Fruit fly (Drosophila melanogaster) whole organism, embryonic: ENCODE measurements around the gene arx.

ENCODE experiments used
- CG6689 ChIP-seq: fragments of 200-800 bp; sonication (Bioruptor generic); IDR thresholded peaks from 2 replicates; pipeline ENCODE4 v1.3.6; 2022; ENCODE audit warnings: missing biosample characterization, missing genetic modification characterization
- CG6854 ChIP-seq: fragments of 200-800 bp; sonication (Bioruptor generic); optimal IDR thresholded peaks from 3 replicates; lab custom pipeline; 2017; ENCODE audit warnings: missing biosample characterization, mild to moderate bottlenecking, missing genetic modification characterization
- CG9609 ChIP-seq: fragments of 200-800 bp; sonication (Bioruptor generic); optimal IDR thresholded peaks from 3 replicates; lab custom pipeline; 2016; ENCODE audit warnings: missing biosample characterization, missing genetic modification characterization
- Dbx ChIP-seq: fragments of 200-800 bp; sonication (Bioruptor generic); IDR thresholded peaks from 3 replicates; pipeline ENCODE4 v1.3.6; 2022; ENCODE audit warnings: missing biosample characterization, missing genetic modification characterization
- Lpt ChIP-seq: fragments of >200 bp; optimal IDR thresholded peaks from 2 replicates; lab custom pipeline; 2018; ENCODE audit warnings: missing biosample characterization, missing genetic modification characterization
- kay ChIP-seq: fragments of 200-800 bp; sonication (Bioruptor generic); optimal IDR thresholded peaks from 2 replicates; lab custom pipeline; 2016; ENCODE audit warnings: missing biosample characterization, missing genetic modification characterization
- lola ChIP-seq, 3 experiments: fragments of >200 bp in 2 of 3; fragments of 200-800 bp in 1 of 3; sonication (Bioruptor generic) in 1 of 3; optimal IDR thresholded peaks; 2 replicates each; lab custom pipeline; 2017 to 2019; ENCODE audit warnings: missing biosample characterization in 3 of 3, missing genetic modification characterization in 3 of 3, mild to moderate bottlenecking in 1 of 3, moderate library complexity in 1 of 3
- rib ChIP-seq: fragments of 200-800 bp; sonication (Bioruptor generic); IDR thresholded peaks from 2 replicates; pipeline ENCODE4 v1.3.6; 2022; ENCODE audit warnings: missing biosample characterization, missing genetic modification characterization
- tx ChIP-seq: fragments of 200-800 bp; sonication (Bioruptor generic); optimal IDR thresholded peaks from 2 replicates; lab custom pipeline; 2016; ENCODE audit warnings: missing biosample characterization, missing genetic modification characterization

dm6 chr3L:18890283-18891175 is 10.8 kb downstream of the arx start, which contains the start of gene CG3961:
- TF ChIP-seq CG9609 (GFP tag; lab: Kevin White, UChicago) (peak; percentile 83), tx (GFP tag; lab: Kevin White, UChicago) (peak; percentile 59), Dbx (GFP tag; lab: Robert Waterston, UW) (peak; percentile 80), CG6854 (GFP tag; lab: Kevin White, UChicago) (peak; percentile 95), rib (GFP tag; lab: Robert Waterston, UW) (no peak), CG6689 (GFP tag; lab: Robert Waterston, UW) (peak; percentile 97), Lpt (GFP tag; lab: Kevin White, UChicago) (no peak), lola (GFP tag; optimal IDR thresholded peaks at IDR 0.05; lab: Kevin White, UChicago) (peak in 1 of 3 experiments; percentile 100), kay (peak; percentile 94)
